Fruit fly (Drosophila melanogaster): ENCODE results near the gene Zw.
A peak's percentile ranks its signal among the peaks of the same experiment; 100 is the strongest.

- TF ChIP-seq Crg-1 (GFP tag; optimal IDR thresholded peaks at IDR 0.05) (no peak), kay (GFP tag; ENCODE audit: borderline replicate concordance) (no peak), bab1 (GFP tag; optimal IDR thresholded peaks at IDR 0.05) (peak; percentile 16), CG1620 (GFP tag; optimal IDR thresholded peaks at IDR 0.05) (no peak), tj (GFP tag; optimal IDR thresholded peaks at IDR 0.05) (peak; percentile 60), CG7101 (tag; optimal IDR thresholded peaks at IDR 0.05) (peak; percentile 10), CG7045 (GFP tag; optimal IDR thresholded peaks at IDR 0.05) (no peak), cnc (optimal IDR thresholded peaks at IDR 0.05) (no peak), CG11617 (GFP tag; optimal IDR thresholded peaks at IDR 0.05) (peak; percentile 12), CG33017 (tag; optimal IDR thresholded peaks at IDR 0.05) (no peak), Hr96 (GFP tag; optimal IDR thresholded peaks at IDR 0.05) (no peak), CG5204 (GFP tag; optimal IDR thresholded peaks at IDR 0.05) (no peak), CG14711 (tag; optimal IDR thresholded peaks at IDR 0.05) (peak; percentile 25), cic (GFP tag; optimal IDR thresholded peaks at IDR 0.05) (peak; percentile 64)
Observed at dm6 chrX:19631365-19631832, 35.7 kb upstream of the Zw start.
